Fruit fly (Drosophila melanogaster): ENCODE results near the gene KrT95D.

The KrT95D gene

dm6 chr3R:24031825-24032523, at the start of gene KrT95D, which contains the start of gene Mettl3:
Gene KrT95D, minus strand, starts transcription at chr3R:24031827.
Gene Mettl3, plus strand, starts transcription at chr3R:24032157.
- TF ChIP-seq CG33017 (tag; optimal IDR thresholded peaks at IDR 0.05) (no peak), Crg-1 (GFP tag; optimal IDR thresholded peaks at IDR 0.05) (peak; percentile 36), Hr96 (GFP tag; optimal IDR thresholded peaks at IDR 0.05) (peak; percentile 35), CG1620 (GFP tag; optimal IDR thresholded peaks at IDR 0.05) (peak; percentile 23), CG11617 (GFP tag; optimal IDR thresholded peaks at IDR 0.05) (peak; percentile 39), Mnt (GFP tag; optimal IDR thresholded peaks at IDR 0.05) (no peak)

dm6 chr3R:24079613-24080012, 48.0 kb upstream of the KrT95D start:
- no peak for TF ChIP-seq CG5204 (GFP tag; optimal IDR thresholded peaks at IDR 0.05)
- TF ChIP-seq bab1 (GFP tag; optimal IDR thresholded peaks at IDR 0.05): no peak
- no peak for TF ChIP-seq kay (GFP tag; ENCODE audit: borderline replicate concordance)
- TF ChIP-seq Crg-1 (GFP tag; optimal IDR thresholded peaks at IDR 0.05): no peak
- no peak for TF ChIP-seq CG12768 (GFP tag; optimal IDR thresholded peaks at IDR 0.05)
- no peak for TF ChIP-seq CG11617 (GFP tag; optimal IDR thresholded peaks at IDR 0.05)
- TF ChIP-seq Hr96 (GFP tag; optimal IDR thresholded peaks at IDR 0.05): no peak
- no peak for TF ChIP-seq CG14711 (tag; optimal IDR thresholded peaks at IDR 0.05)
- TF ChIP-seq CG33017 (tag; optimal IDR thresholded peaks at IDR 0.05): no peak
- TF ChIP-seq CG7101 (tag; optimal IDR thresholded peaks at IDR 0.05): no peak
- TF ChIP-seq CG1620 (GFP tag; optimal IDR thresholded peaks at IDR 0.05): no peak
- no peak for TF ChIP-seq pad (GFP tag; optimal IDR thresholded peaks at IDR 0.05)
- no peak for TF ChIP-seq cnc (optimal IDR thresholded peaks at IDR 0.05)
- TF ChIP-seq ovo (GFP tag; optimal IDR thresholded peaks at IDR 0.05): no peak
- no peak for TF ChIP-seq Mnt (GFP tag; optimal IDR thresholded peaks at IDR 0.05)
- TF ChIP-seq toe (GFP tag; optimal IDR thresholded peaks at IDR 0.05): no peak
- TF ChIP-seq tj (GFP tag; optimal IDR thresholded peaks at IDR 0.05): no peak
- TF ChIP-seq Clk (GFP tag; optimal IDR thresholded peaks at IDR 0.05): no peak
- no peak for TF ChIP-seq CG7045 (GFP tag; optimal IDR thresholded peaks at IDR 0.05)
- no peak for TF ChIP-seq cic (GFP tag; optimal IDR thresholded peaks at IDR 0.05)

DNA sequence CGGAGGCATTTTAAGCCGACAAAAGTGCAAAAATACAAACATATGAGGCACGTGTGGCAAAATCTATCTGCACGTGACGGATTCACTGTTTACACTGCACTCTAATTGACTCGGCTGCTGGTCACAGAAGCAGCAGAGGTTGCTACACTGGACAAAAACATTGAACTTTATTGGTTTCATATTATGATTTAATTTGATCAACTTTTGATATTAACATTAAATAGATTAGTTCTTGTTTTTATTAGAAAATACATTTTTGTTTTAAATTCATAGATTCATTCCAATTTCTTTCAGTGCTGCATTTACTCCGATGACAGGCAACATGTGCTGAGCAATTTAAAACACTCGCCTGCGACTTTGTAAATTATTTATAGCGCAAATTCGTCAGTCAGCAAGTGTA, 47.5 kb upstream of the KrT95D start:
- TF ChIP-seq Hr96 (GFP tag; optimal IDR thresholded peaks at IDR 0.05) (no peak), Mnt (GFP tag; optimal IDR thresholded peaks at IDR 0.05) (no peak), CG1620 (GFP tag; optimal IDR thresholded peaks at IDR 0.05) (peak; percentile 7), CG33017 (tag; optimal IDR thresholded peaks at IDR 0.05) (no peak), CG14711 (tag; optimal IDR thresholded peaks at IDR 0.05) (peak; percentile 16), toe (GFP tag; optimal IDR thresholded peaks at IDR 0.05) (no peak), kay (GFP tag; ENCODE audit: borderline replicate concordance) (peak; percentile 34), bab1 (GFP tag; optimal IDR thresholded peaks at IDR 0.05) (peak; percentile 5), pad (GFP tag; optimal IDR thresholded peaks at IDR 0.05) (no peak), cic (GFP tag; optimal IDR thresholded peaks at IDR 0.05) (no peak), ovo (GFP tag; optimal IDR thresholded peaks at IDR 0.05) (no peak)

- TF ChIP-seq Crg-1 (GFP tag; optimal IDR thresholded peaks at IDR 0.05): no peak
- no peak for TF ChIP-seq CG7045 (GFP tag; optimal IDR thresholded peaks at IDR 0.05)
- TF ChIP-seq cnc (optimal IDR thresholded peaks at IDR 0.05): no peak
- no peak for TF ChIP-seq Hr96 (GFP tag; optimal IDR thresholded peaks at IDR 0.05)
- no peak for TF ChIP-seq toe (GFP tag; optimal IDR thresholded peaks at IDR 0.05)
- TF ChIP-seq cic (GFP tag; optimal IDR thresholded peaks at IDR 0.05): no peak
- no peak for TF ChIP-seq CG7101 (tag; optimal IDR thresholded peaks at IDR 0.05)
- TF ChIP-seq Clk (GFP tag; optimal IDR thresholded peaks at IDR 0.05): no peak
- TF ChIP-seq ovo (GFP tag; optimal IDR thresholded peaks at IDR 0.05): no peak
- no peak for TF ChIP-seq CG5204 (GFP tag; optimal IDR thresholded peaks at IDR 0.05)
- no peak for TF ChIP-seq CG33017 (tag; optimal IDR thresholded peaks at IDR 0.05)
- no peak for TF ChIP-seq Mnt (GFP tag; optimal IDR thresholded peaks at IDR 0.05)
- TF ChIP-seq pad (GFP tag; optimal IDR thresholded peaks at IDR 0.05): no peak
- TF ChIP-seq CG14711 (tag; optimal IDR thresholded peaks at IDR 0.05): no peak
- TF ChIP-seq bab1 (GFP tag; optimal IDR thresholded peaks at IDR 0.05): no peak
- TF ChIP-seq CG11617 (GFP tag; optimal IDR thresholded peaks at IDR 0.05): no peak
- no peak for TF ChIP-seq CG12768 (GFP tag; optimal IDR thresholded peaks at IDR 0.05)
- TF ChIP-seq CG1620 (GFP tag; optimal IDR thresholded peaks at IDR 0.05): no peak
- no peak for TF ChIP-seq kay (GFP tag; ENCODE audit: borderline replicate concordance)
These were observed 42.1 kb upstream of the KrT95D start for dm6 chr3R:24073703-24074102.

dm6 chr3R:24069965-24070364, 38.3 kb upstream of the KrT95D start:
- no peak for TF ChIP-seq CG5204 (GFP tag; optimal IDR thresholded peaks at IDR 0.05)
- TF ChIP-seq CG12768 (GFP tag; optimal IDR thresholded peaks at IDR 0.05): no peak
- no peak for TF ChIP-seq Clk (GFP tag; optimal IDR thresholded peaks at IDR 0.05)
- no peak for TF ChIP-seq CG14711 (tag; optimal IDR thresholded peaks at IDR 0.05)
- TF ChIP-seq CG1620 (GFP tag; optimal IDR thresholded peaks at IDR 0.05): no peak
- TF ChIP-seq ovo (GFP tag; optimal IDR thresholded peaks at IDR 0.05): no peak
- no peak for TF ChIP-seq pad (GFP tag; optimal IDR thresholded peaks at IDR 0.05)
- no peak for TF ChIP-seq toe (GFP tag; optimal IDR thresholded peaks at IDR 0.05)
- TF ChIP-seq cic (GFP tag; optimal IDR thresholded peaks at IDR 0.05): no peak
- TF ChIP-seq CG7045 (GFP tag; optimal IDR thresholded peaks at IDR 0.05): no peak
- TF ChIP-seq tj (GFP tag; optimal IDR thresholded peaks at IDR 0.05): no peak
- TF ChIP-seq cnc (optimal IDR thresholded peaks at IDR 0.05): no peak

DNA sequence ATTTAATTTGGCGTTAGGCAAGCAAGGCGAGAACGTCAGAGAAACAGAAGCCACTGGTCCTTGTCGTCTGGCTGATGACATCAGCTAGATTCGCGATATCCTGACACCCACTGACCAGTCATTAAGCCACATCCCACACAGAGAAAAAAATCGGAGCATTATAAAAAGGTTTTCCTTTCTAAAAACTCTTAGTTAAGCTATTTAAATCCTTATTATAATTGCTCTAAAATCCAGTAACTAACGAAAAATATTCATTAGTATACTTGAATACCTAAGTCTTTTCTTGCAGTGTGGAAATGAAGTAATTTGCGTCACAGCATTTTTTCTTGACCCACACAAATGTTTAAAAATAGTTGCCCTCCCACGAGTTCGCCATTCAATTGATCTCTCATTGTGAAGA, 37.2 kb upstream of the KrT95D start:
- no peak for TF ChIP-seq Mnt (GFP tag; optimal IDR thresholded peaks at IDR 0.05)
- no peak for TF ChIP-seq toe (GFP tag; optimal IDR thresholded peaks at IDR 0.05)
- TF ChIP-seq ovo (GFP tag; optimal IDR thresholded peaks at IDR 0.05): no peak
